Fruit fly (Drosophila melanogaster) whole organism, embryonic: ENCODE measurements around the gene bbg.

Experiments used
- CG10543 ChIP-seq: fragments of 200-800 bp; sonication (Bioruptor generic); optimal IDR thresholded peaks from 3 replicates; lab custom pipeline; 2017; ENCODE audit warnings: missing biosample characterization, mild to moderate bottlenecking, missing genetic modification characterization, moderate library complexity
- CG12071 ChIP-seq: fragments of 200-800 bp; sonication (Bioruptor generic); optimal IDR thresholded peaks from 3 replicates; lab custom pipeline; 2018; ENCODE audit warnings: missing biosample characterization, mild to moderate bottlenecking, missing genetic modification characterization
- CG12391 ChIP-seq: fragments of 200-800 bp; sonication (Bioruptor generic); optimal IDR thresholded peaks from 3 replicates; lab custom pipeline; 2018; ENCODE audit warnings: missing biosample characterization, mild to moderate bottlenecking, missing genetic modification characterization, moderate library complexity
- CG12659 ChIP-seq: fragments of 200-800 bp; sonication (Bioruptor generic); optimal IDR thresholded peaks from 3 replicates; lab custom pipeline; 2017; ENCODE audit warnings: mild to moderate bottlenecking, missing biosample characterization, missing genetic modification reagents, missing genetic modification characterization
- CG15269 ChIP-seq: fragments of 200-800 bp; sonication (Bioruptor generic); optimal IDR thresholded peaks from 2 replicates; lab custom pipeline; 2018; ENCODE audit warnings: missing biosample characterization, mild to moderate bottlenecking, missing genetic modification characterization, moderate library complexity
- CG15601 ChIP-seq: fragments of 200-800 bp; sonication (Bioruptor generic); optimal IDR thresholded peaks from 3 replicates; lab custom pipeline; 2019; ENCODE audit warnings: missing biosample characterization, mild to moderate bottlenecking, missing genetic modification characterization, moderate library complexity
- CG1603 ChIP-seq: fragments of 200-800 bp; sonication (Bioruptor generic); optimal IDR thresholded peaks from 2 replicates; lab custom pipeline; 2019; ENCODE audit warnings: missing biosample characterization, mild to moderate bottlenecking, missing genetic modification characterization, moderate library complexity
- CG17186 ChIP-seq: fragments of 200-800 bp; sonication (Bioruptor generic); optimal IDR thresholded peaks from 3 replicates; lab custom pipeline; 2017; ENCODE audit warnings: missing biosample characterization, missing genetic modification reagents, missing genetic modification characterization
- CG17829 ChIP-seq: fragments of 200-800 bp; optimal IDR thresholded peaks from 2 replicates; lab custom pipeline; 2019; ENCODE audit warnings: missing biosample characterization, mild to moderate bottlenecking, missing genetic modification characterization, moderate library complexity
- CG1792 ChIP-seq: fragments of 200-800 bp; sonication (Bioruptor generic); optimal IDR thresholded peaks from 2 replicates; lab custom pipeline; 2016; ENCODE audit warnings: missing biosample characterization, missing genetic modification characterization
- CG18599 ChIP-seq: fragments of 200-800 bp; sonication (Bioruptor generic); optimal IDR thresholded peaks from 3 replicates; lab custom pipeline; 2017; ENCODE audit warnings: missing biosample characterization, missing genetic modification characterization, mild to moderate bottlenecking, moderate library complexity, missing genetic modification reagents
- CG3065 ChIP-seq: fragments of 200-800 bp; sonication (Bioruptor generic); optimal IDR thresholded peaks from 2 replicates; lab custom pipeline; 2016; ENCODE audit warnings: missing biosample characterization, missing genetic modification characterization
- CG31441 ChIP-seq: fragments of 200-800 bp; sonication (Bioruptor generic); IDR thresholded peaks from 2 replicates; pipeline ENCODE4 v1.3.6; 2022; ENCODE audit warnings: missing biosample characterization, missing genetic modification characterization
- CG33213 ChIP-seq: fragments of 200-800 bp; sonication (Bioruptor generic); optimal IDR thresholded peaks from 3 replicates; lab custom pipeline; 2016; ENCODE audit warnings: missing biosample characterization, missing genetic modification characterization
- CG3407 ChIP-seq: fragments of 200-800 bp; sonication (Bioruptor generic); optimal IDR thresholded peaks from 2 replicates; lab custom pipeline; 2018; ENCODE audit warnings: missing biosample characterization, mild to moderate bottlenecking, missing genetic modification characterization
- CG4707 ChIP-seq: fragments of 200-800 bp; sonication (Bioruptor generic); optimal IDR thresholded peaks from 2 replicates; lab custom pipeline; 2018; ENCODE audit warnings: missing biosample characterization, mild to moderate bottlenecking, missing genetic modification characterization, moderate library complexity
- CG7987 ChIP-seq: fragments of 200-800 bp; sonication (Bioruptor generic); optimal IDR thresholded peaks from 2 replicates; lab custom pipeline; 2018; ENCODE audit warnings: missing biosample characterization, mild to moderate bottlenecking, missing genetic modification characterization, moderate library complexity
- CG9437 ChIP-seq: fragments of 200-800 bp; sonication (Bioruptor generic); optimal IDR thresholded peaks from 2 replicates; lab custom pipeline; 2018; ENCODE audit warnings: missing biosample characterization, mild to moderate bottlenecking, missing genetic modification characterization
- CG9609 ChIP-seq: fragments of 200-800 bp; sonication (Bioruptor generic); optimal IDR thresholded peaks from 3 replicates; lab custom pipeline; 2016; ENCODE audit warnings: missing biosample characterization, missing genetic modification characterization
- CG9727 ChIP-seq: fragments of 200-800 bp; sonication (Bioruptor generic); optimal IDR thresholded peaks from 3 replicates; lab custom pipeline; 2017; ENCODE audit warnings: missing biosample characterization, mild to moderate bottlenecking, missing genetic modification characterization
- D19B ChIP-seq: fragments of 200-800 bp; sonication (Bioruptor generic); optimal IDR thresholded peaks from 2 replicates; lab custom pipeline; 2017; ENCODE audit warnings: missing biosample characterization, mild to moderate bottlenecking, missing genetic modification characterization
- Doc3 ChIP-seq: fragments of 200-800 bp; sonication (Bioruptor generic); IDR thresholded peaks from 3 replicates; pipeline ENCODE4 v1.3.6; 2022; ENCODE audit warnings: missing biosample characterization, missing genetic modification characterization; ENCODE audit not compliant: partially characterized antibody
- E2f2 ChIP-seq: fragments of 200-800 bp; sonication (Bioruptor generic); IDR thresholded peaks from 2 replicates; pipeline ENCODE4 v1.3.6; 2022; ENCODE audit warnings: missing biosample characterization, missing genetic modification characterization
- Gug ChIP-seq: fragments of 200-800 bp; sonication (Bioruptor generic); IDR thresholded peaks from 4 replicates; pipeline ENCODE4 v1.3.6; 2022; ENCODE audit warnings: missing biosample characterization, missing genetic modification characterization
- HHEX ChIP-seq: fragments of 200-800 bp; sonication (Bioruptor generic); optimal IDR thresholded peaks from 3 replicates; lab custom pipeline; 2017; ENCODE audit warnings: missing biosample characterization, mild to moderate bottlenecking, missing genetic modification characterization, missing genetic modification reagents
- Hmr ChIP-seq: fragments of 200-800 bp; sonication (Bioruptor generic); optimal IDR thresholded peaks from 3 replicates; lab custom pipeline; 2017; ENCODE audit warnings: mild to moderate bottlenecking, missing biosample characterization, missing genetic modification reagents, missing genetic modification characterization
- MBD-R2 ChIP-seq: fragments of 200-800 bp; sonication (Bioruptor generic); IDR thresholded peaks from 2 replicates; pipeline ENCODE4 v1.3.6; 2022; ENCODE audit warnings: missing biosample characterization, missing genetic modification characterization
- NK7.1 ChIP-seq: fragments of 200-800 bp; sonication (Bioruptor generic); optimal IDR thresholded peaks from 3 replicates; lab custom pipeline; 2016; ENCODE audit warnings: missing biosample characterization, missing genetic modification characterization
- Nf-YC ChIP-seq: fragments of 200-800 bp; optimal IDR thresholded peaks from 3 replicates; lab custom pipeline; 2019; ENCODE audit warnings: missing biosample characterization, mild to moderate bottlenecking, missing genetic modification characterization, moderate library complexity
- Six4 ChIP-seq: fragments of 200-800 bp; sonication (Bioruptor generic); optimal IDR thresholded peaks from 2 replicates; lab custom pipeline; 2016; ENCODE audit warnings: missing biosample characterization, missing genetic modification characterization
- ab ChIP-seq: fragments of 200-800 bp; sonication (Bioruptor generic); optimal IDR thresholded peaks from 2 replicates; lab custom pipeline; 2016; ENCODE audit warnings: missing biosample characterization, missing genetic modification characterization
- ac ChIP-seq: fragments of 200-800 bp; sonication (Bioruptor generic); optimal IDR thresholded peaks from 3 replicates; lab custom pipeline; 2017; ENCODE audit warnings: missing biosample characterization, mild to moderate bottlenecking, missing genetic modification characterization
- aop ChIP-seq: fragments of 200-800 bp; sonication (Bioruptor generic); IDR thresholded peaks from 2 replicates; pipeline ENCODE4 v1.3.6; 2022; ENCODE audit warnings: missing biosample characterization, missing genetic modification characterization
- bigmax ChIP-seq: fragments of 200-800 bp; sonication (Bioruptor generic); optimal IDR thresholded peaks from 2 replicates; lab custom pipeline; 2018; ENCODE audit warnings: missing biosample characterization, mild to moderate bottlenecking, missing genetic modification characterization
- cg ChIP-seq: fragments of 200-800 bp; sonication (Bioruptor generic); optimal IDR thresholded peaks from 3 replicates; lab custom pipeline; 2019; ENCODE audit warnings: missing biosample characterization, mild to moderate bottlenecking, missing genetic modification characterization, moderate library complexity
- croc ChIP-seq: fragments of 200-800 bp; sonication (Bioruptor generic); conservative IDR thresholded peaks from 3 replicates; pipeline ENCODE4 v1.3.6; 2022; ENCODE audit warnings: missing biosample characterization, missing genetic modification characterization
- en ChIP-seq: fragments of 200-800 bp; sonication (Bioruptor generic); optimal IDR thresholded peaks from 2 replicates; lab custom pipeline; 2016; ENCODE audit warnings: missing biosample characterization, missing genetic modification characterization
- eve ChIP-seq, 2 experiments: fragments of >200 bp; optimal IDR thresholded peaks; 2 replicates each; lab custom pipeline; 2017; ENCODE audit warnings: missing biosample characterization in 2 of 2, missing genetic modification characterization in 2 of 2
- exex ChIP-seq: fragments of 200-800 bp; sonication (Bioruptor generic); optimal IDR thresholded peaks from 4 replicates; lab custom pipeline; 2018; ENCODE audit warnings: missing biosample characterization, mild to moderate bottlenecking, missing genetic modification characterization, moderate library complexity
- hb ChIP-seq: fragments of 200-800 bp; sonication (Bioruptor generic); IDR thresholded peaks from 3 replicates; pipeline ENCODE4 v1.3.6; 2022; ENCODE audit warnings: missing biosample characterization, missing genetic modification characterization; ENCODE audit not compliant: partially characterized antibody
- ind ChIP-seq: fragments of 200-800 bp; sonication (Bioruptor generic); optimal IDR thresholded peaks from 3 replicates; lab custom pipeline; 2016; ENCODE audit warnings: missing biosample characterization, missing genetic modification characterization
- kah ChIP-seq: fragments of 200-800 bp; sonication (Bioruptor generic); optimal IDR thresholded peaks from 2 replicates; lab custom pipeline; 2018; ENCODE audit warnings: missing biosample characterization, mild to moderate bottlenecking, missing genetic modification characterization
- kni ChIP-seq: fragments of 200-800 bp; sonication (Bioruptor generic); optimal IDR thresholded peaks from 3 replicates; lab custom pipeline; 2017; ENCODE audit warnings: mild to moderate bottlenecking, missing biosample characterization, missing genetic modification reagents, missing genetic modification characterization
- lab ChIP-seq: fragments of 200-800 bp; sonication (Bioruptor generic); optimal IDR thresholded peaks from 3 replicates; lab custom pipeline; 2017; ENCODE audit warnings: missing biosample characterization, missing genetic modification characterization, mild to moderate bottlenecking, moderate library complexity, missing genetic modification reagents
- maf-S ChIP-seq: fragments of 200-800 bp; sonication (Bioruptor generic); optimal IDR thresholded peaks from 2 replicates; lab custom pipeline; 2016; ENCODE audit warnings: missing biosample characterization, missing genetic modification characterization
- pan ChIP-seq, 4 experiments: fragments of >200 bp in 3 of 4; fragments of 200-800 bp in 1 of 4; sonication (Bioruptor generic) in 1 of 4; optimal IDR thresholded peaks in 3 of 4; IDR thresholded peaks in 1 of 4; 2 replicates each; pipeline versions ENCODE4 v1.3.6 to Lab custom; 2017 to 2022; ENCODE audit warnings: missing biosample characterization in 2 of 4, missing genetic modification characterization in 2 of 4, mixed read lengths in 1 of 4
- pnt ChIP-seq: fragments of 200-800 bp; sonication (Bioruptor generic); optimal IDR thresholded peaks from 3 replicates; lab custom pipeline; 2016; ENCODE audit warnings: missing biosample characterization, missing genetic modification characterization
- run ChIP-seq: fragments of 200-800 bp; sonication (Bioruptor generic); optimal IDR thresholded peaks from 3 replicates; lab custom pipeline; 2018; ENCODE audit warnings: missing biosample characterization, mild to moderate bottlenecking, missing genetic modification characterization
- sisA ChIP-seq: fragments of 200-800 bp; sonication (Bioruptor generic); IDR thresholded peaks from 2 replicates; pipeline ENCODE4 v1.3.6; 2022; ENCODE audit warnings: missing biosample characterization, missing genetic modification characterization
- sug ChIP-seq: fragments of 200-800 bp; optimal IDR thresholded peaks from 2 replicates; lab custom pipeline; 2019; ENCODE audit warnings: missing biosample characterization, mild to moderate bottlenecking, missing genetic modification characterization, moderate library complexity
- toy ChIP-seq: fragments of 200-800 bp; sonication (Bioruptor generic); IDR thresholded peaks from 2 replicates; pipeline ENCODE4 v1.3.6; 2022; ENCODE audit warnings: missing biosample characterization, missing genetic modification characterization

Gene bbg

dm6 chr3L:14549215-14549614, 13.1 kb upstream of the bbg start (continued):
- TF ChIP-seq E2f2 (GFP tag; lab: Robert Waterston, UW), result no peak
- TF ChIP-seq CG18599 (GFP tag; lab: Kevin White, UChicago), result peak; percentile 43
- no peak for TF ChIP-seq pnt
- TF ChIP-seq CG12659, result peak; percentile 20
- peak; percentile 2 for TF ChIP-seq ac
- peak; percentile 46 for TF ChIP-seq kni
- TF ChIP-seq D19B (GFP tag; lab: Kevin White, UChicago), result no peak
- no peak for TF ChIP-seq CG31441
- TF ChIP-seq lab (GFP tag; lab: Kevin White, UChicago), result peak; percentile 68
- TF ChIP-seq CG9609 (GFP tag; lab: Kevin White, UChicago), result no peak
- no peak for TF ChIP-seq aop
- TF ChIP-seq croc, result no peak
- peak; percentile 31 for TF ChIP-seq CG4707 (GFP tag; lab: Kevin White, UChicago)
- TF ChIP-seq HHEX (GFP tag; lab: Kevin White, UChicago), result peak; percentile 55
- TF ChIP-seq CG33213, result no peak
- TF ChIP-seq pan (optimal IDR thresholded peaks at IDR 0.05; lab: Kevin White, UChicago), result no peak
- TF ChIP-seq pan (GFP tag; optimal IDR thresholded peaks at IDR 0.05 in 1 of 2, IDR thresholded peaks at IDR 0.05 in 1 of 2), result no peak
- TF ChIP-seq sisA, result no peak
- no peak for TF ChIP-seq toy (GFP tag; lab: Robert Waterston, UW)
- TF ChIP-seq CG3065 (GFP tag; lab: Kevin White, UChicago), result no peak
- TF ChIP-seq en (GFP tag; lab: Kevin White, UChicago), result no peak
- TF ChIP-seq CG9727, result no peak
- no peak for TF ChIP-seq cg (GFP tag; lab: Kevin White, UChicago)
- TF ChIP-seq CG7987, result no peak
- no peak for TF ChIP-seq Nf-YC (tag; lab: Kevin White, UChicago)
- TF ChIP-seq CG12071, result peak; percentile 30
- peak; percentile 21 for TF ChIP-seq kah
- peak; percentile 30 for TF ChIP-seq CG15601
- no peak for TF ChIP-seq CG17186 (GFP tag; lab: Kevin White, UChicago)
- TF ChIP-seq Doc3 (GFP tag; lab: Robert Waterston, UW), result no peak
- no peak for TF ChIP-seq eve (GFP tag; optimal IDR thresholded peaks at IDR 0.05; lab: Kevin White, UChicago)
- no peak for TF ChIP-seq run (tag; lab: Kevin White, UChicago)
- no peak for TF ChIP-seq MBD-R2 (GFP tag; lab: Robert Waterston, UW)
- no peak for TF ChIP-seq exex
- peak; percentile 53 for TF ChIP-seq Hmr (GFP tag; lab: Kevin White, UChicago)
- no peak for TF ChIP-seq CG1792 (GFP tag; lab: Kevin White, UChicago)
- TF ChIP-seq CG10543, result no peak
- no peak for TF ChIP-seq CG12391
- TF ChIP-seq CG1603, result no peak
- TF ChIP-seq ind, result no peak
- no peak for TF ChIP-seq sug (tag; lab: Kevin White, UChicago)
- TF ChIP-seq ab (GFP tag; lab: Kevin White, UChicago), result no peak
- no peak for TF ChIP-seq CG17829 (tag; lab: Kevin White, UChicago)
- TF ChIP-seq CG9437, result no peak
- TF ChIP-seq NK7.1 (GFP tag; lab: Kevin White, UChicago), result peak; percentile 9
- peak; percentile 12 for TF ChIP-seq CG15269 (tag; lab: Kevin White, UChicago)
- TF ChIP-seq Gug (GFP tag; lab: Robert Waterston, UW), result no peak
- TF ChIP-seq CG3407 (GFP tag; lab: Kevin White, UChicago), result no peak
- TF ChIP-seq hb, result no peak
- TF ChIP-seq maf-S (GFP tag; lab: Kevin White, UChicago), result no peak
- no peak for TF ChIP-seq Six4 (GFP tag; lab: Kevin White, UChicago)
- TF ChIP-seq bigmax (GFP tag; lab: Kevin White, UChicago), result no peak
